Worm (Caenorhabditis elegans): ENCODE measurements around the gene fbxa-190.
"Not testable (repeated sequence)": the region's sequence is repeated elsewhere in the genome, so short reads cannot be mapped to it uniquely, and the experiment has no call there.

Gene fbxa-190

DNA sequence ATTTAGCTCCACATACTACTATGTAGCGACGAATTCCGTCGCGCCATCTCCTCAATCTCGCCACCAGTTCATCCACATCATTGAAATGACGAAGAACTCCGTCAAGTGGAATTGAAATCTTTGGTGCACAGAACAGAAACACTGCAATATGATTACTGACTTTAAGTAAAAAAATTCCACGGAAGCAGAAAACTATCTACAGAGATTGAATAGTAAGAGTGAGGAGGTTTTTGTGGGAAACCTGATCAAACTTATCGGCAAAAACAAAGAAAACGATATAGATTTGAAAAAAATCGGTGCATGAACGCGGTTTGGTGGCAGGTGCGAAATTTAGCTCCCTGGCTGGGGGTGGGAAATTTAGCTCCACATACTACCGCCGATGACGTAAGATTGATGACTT, 31.6 kb downstream of the fbxa-190 start, which contains the start of gene ZK402.2:
ZK402.2 (plus strand) TSS at position 301 of the 400 bp plus-strand sequence.
- TF ChIP-seq lir-3 (tag; optimal IDR thresholded peaks at IDR 0.05; ENCODE audit: poor library complexity); nhr-84 (tag; optimal IDR thresholded peaks at IDR 0.05); efl-1 (optimal IDR thresholded peaks at IDR 0.05); efl-1 (GFP tag; optimal IDR thresholded peaks at IDR 0.05 in 1 of 2): not testable (repeated sequence)

DNA sequence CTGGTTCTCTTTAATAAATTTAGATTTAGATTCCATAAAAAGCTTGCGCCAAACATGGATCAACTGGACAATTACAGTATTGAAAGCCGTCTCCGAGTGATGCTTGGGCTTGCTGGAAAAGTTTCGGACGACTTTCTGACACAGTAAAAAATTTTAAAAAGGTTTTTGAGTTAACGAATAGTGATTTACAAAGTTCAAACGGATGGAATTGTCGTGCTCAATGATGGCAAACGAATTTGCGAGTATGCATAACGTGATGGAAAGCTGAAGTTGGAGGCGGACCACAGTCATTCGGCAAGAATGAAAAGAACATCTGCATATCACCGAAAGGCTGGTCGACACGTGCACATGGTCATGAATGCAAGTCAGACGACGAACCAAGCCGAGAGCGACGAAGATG, 32.2 kb downstream of the fbxa-190 start, which contains the start of gene ZK402.1:
ZK402.1 (plus strand) TSS at position 301 of the 400 bp plus-strand sequence.
- not testable (repeated sequence) for TF ChIP-seq ztf-11 (tag; optimal IDR thresholded peaks at IDR 0.05); lir-3 (tag; optimal IDR thresholded peaks at IDR 0.05; ENCODE audit: poor library complexity); dpl-1 (GFP tag; optimal IDR thresholded peaks at IDR 0.05)

DNA sequence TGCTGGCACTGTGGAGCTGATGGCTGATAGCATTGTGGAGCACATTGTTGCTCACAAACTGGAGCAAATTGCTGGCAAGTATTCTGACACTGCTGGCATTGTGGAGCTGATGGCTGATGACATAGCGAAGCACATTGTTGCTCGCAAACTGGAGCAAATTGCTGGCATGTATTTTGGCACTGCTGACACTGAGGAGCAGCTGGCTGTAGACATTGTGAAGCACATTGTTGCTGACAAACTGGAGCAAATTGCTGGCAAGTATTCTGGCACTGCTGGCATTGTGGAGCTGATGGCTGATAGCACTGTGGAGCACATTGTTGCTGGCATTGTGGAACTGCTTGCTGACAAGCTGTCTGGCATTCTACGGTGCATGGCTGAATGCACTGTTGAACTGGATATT, 37.4 kb downstream of the fbxa-190 start:
- TF ChIP-seq xbp-1 (tag; optimal IDR thresholded peaks at IDR 0.05) (no peak), hlh-4 (tag; optimal IDR thresholded peaks at IDR 0.05) (no peak), alr-1 (tag; optimal IDR thresholded peaks at IDR 0.05; ENCODE audit: borderline replicate concordance) (no peak), nhr-11 (tag; optimal IDR thresholded peaks at IDR 0.05) (no peak), zip-4 (GFP tag; optimal IDR thresholded peaks at IDR 0.05) (no peak), nhr-47 (tag; optimal IDR thresholded peaks at IDR 0.05) (no peak), rnt-1 (tag; optimal IDR thresholded peaks at IDR 0.05) (no peak), nhr-12 (tag; optimal IDR thresholded peaks at IDR 0.05) (no peak), nhr-76 (tag; optimal IDR thresholded peaks at IDR 0.05) (no peak), snu-23 (GFP tag; optimal IDR thresholded peaks at IDR 0.05) (no peak), pag-3 (tag; optimal IDR thresholded peaks at IDR 0.05; ENCODE audit: borderline replicate concordance, insufficient read depth) (no peak), nhr-71 (tag; optimal IDR thresholded peaks at IDR 0.05) (no peak), sox-4 (tag; optimal IDR thresholded peaks at IDR 0.05) (no peak), dsc-1 (tag; optimal IDR thresholded peaks at IDR 0.05) (no peak)

DNA sequence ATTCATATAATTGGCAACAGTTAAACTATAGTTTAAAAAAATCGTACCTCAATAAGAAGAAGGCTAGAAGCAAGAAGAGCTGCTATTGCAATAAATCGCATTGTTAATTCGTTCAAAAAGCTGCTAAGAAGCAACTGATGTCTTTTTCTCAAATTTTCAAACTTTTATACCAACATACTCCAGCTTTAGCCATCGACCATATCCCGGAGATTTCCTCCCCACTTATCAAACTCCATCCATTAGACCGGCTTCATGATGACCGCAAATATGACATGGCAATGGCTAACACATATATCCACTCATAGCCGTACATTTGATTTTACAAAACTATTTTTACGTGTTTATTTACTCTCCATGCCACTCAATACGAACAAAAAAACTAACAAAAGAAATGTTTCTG, 38.7 kb downstream of the fbxa-190 start, which contains the start of gene abu-2:
abu-2 (minus strand) TSS at position 101 of the 400 bp plus-strand sequence.
- no peak for TF ChIP-seq mef-2 (tag; optimal IDR thresholded peaks at IDR 0.05)
- no peak for TF ChIP-seq egl-27 (tag; optimal IDR thresholded peaks at IDR 0.05)
- TF ChIP-seq efl-3 (GFP tag; optimal IDR thresholded peaks at IDR 0.05): no peak
- no peak for TF ChIP-seq nhr-71 (tag; optimal IDR thresholded peaks at IDR 0.05)
- TF ChIP-seq egl-13 (tag; optimal IDR thresholded peaks at IDR 0.05): no peak

DNA sequence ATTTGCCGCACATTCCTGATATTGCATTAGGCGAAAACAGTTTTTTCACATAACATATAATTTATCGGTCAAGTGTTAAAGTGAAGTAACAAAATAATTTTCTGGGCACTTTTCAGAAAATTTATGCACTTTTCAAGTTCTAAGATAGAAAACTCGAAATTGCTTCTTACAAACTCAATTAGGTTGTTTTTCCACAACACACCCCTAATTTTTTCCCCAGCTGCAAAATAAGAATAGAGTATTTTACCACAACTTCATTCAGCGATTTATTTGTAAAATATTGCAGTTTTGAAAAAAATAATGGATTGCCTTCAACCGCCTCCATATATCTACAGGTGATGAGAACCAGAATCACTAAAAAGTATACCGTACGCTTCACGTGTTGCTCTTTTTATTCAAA, 41.0 kb downstream of the fbxa-190 start, which contains the start of gene srh-19:
srh-19 (plus strand) TSS at position 301 of the 400 bp plus-strand sequence.
- TF ChIP-seq ceh-88 (GFP tag; IDR thresholded peaks at IDR 0.05) (no peak), ztf-11 (tag; optimal IDR thresholded peaks at IDR 0.05) (no peak), efl-1 (optimal IDR thresholded peaks at IDR 0.05) (no peak), efl-1 (GFP tag; optimal IDR thresholded peaks at IDR 0.05 in 1 of 2) (no peak), egl-27 (tag; optimal IDR thresholded peaks at IDR 0.05) (no peak), Y116A8C.19 (tag; optimal IDR thresholded peaks at IDR 0.05; ENCODE audit: borderline replicate concordance) (no peak), vab-15 (tag; optimal IDR thresholded peaks at IDR 0.05) (no peak), fkh-4 (tag; optimal IDR thresholded peaks at IDR 0.05; ENCODE audit: borderline replicate concordance) (no peak), nhr-12 (tag; optimal IDR thresholded peaks at IDR 0.05) (no peak), snu-23 (GFP tag; optimal IDR thresholded peaks at IDR 0.05) (no peak), lin-35 (GFP tag; optimal IDR thresholded peaks at IDR 0.05) (no peak), grh-1 (GFP tag; IDR thresholded peaks at IDR 0.05) (no peak), snpc-4 (tag; optimal IDR thresholded peaks at IDR 0.05) (no peak)

Data from whole organism, L1 larva.